Worm (Caenorhabditis elegans) whole organism, L4 larva: ENCODE results near the gene hum-6.
A peak's percentile ranks its signal among the peaks of the same experiment; 100 is the strongest.

Source experiments
- F10B5.3 ChIP-seq: sonication (generic microtip); optimal IDR thresholded peaks from 2 replicates; lab custom pipeline; 2016; ENCODE audit warnings: mild to moderate bottlenecking, missing genetic modification characterization, missing compliant biosample characterization
- aha-1 ChIP-seq: fragments of 150-350 bp; peaks from one replicate; lab custom pipeline; 2014; ENCODE audit warnings: missing biosample characterization, missing genetic modification characterization
- ama-1 ChIP-seq: fragments of 150-350 bp; optimal IDR thresholded peaks from 2 replicates; lab custom pipeline; 2014; ENCODE audit warnings: inconsistent platforms, mixed read lengths
- arid-1 ChIP-seq: fragments of 200-800 bp; sonication (Bioruptor generic); conservative IDR thresholded peaks from 2 replicates; pipeline ENCODE4 v1.3.6; 2022; ENCODE audit warnings: missing genetic modification reagents, missing genetic modification characterization, missing compliant biosample characterization
- ceh-28 ChIP-seq: fragments of 150-350 bp; optimal IDR thresholded peaks from 2 replicates; lab custom pipeline; 2014; ENCODE audit warnings: missing biosample characterization, missing genetic modification reagents, missing genetic modification characterization
- ceh-62 ChIP-seq: sonication (generic microtip); optimal IDR thresholded peaks from 2 replicates; lab custom pipeline; 2017; ENCODE audit warnings: missing biosample characterization, missing genetic modification characterization
- ces-1 ChIP-seq: fragments of 150-350 bp; sonication (generic microtip); optimal IDR thresholded peaks from 4 replicates; lab custom pipeline; 2014; ENCODE audit warnings: missing biosample characterization, missing genetic modification reagents, missing genetic modification characterization
- daf-16 ChIP-seq, 3 experiments: sonication (generic microtip); optimal IDR thresholded peaks; 2 replicates each; lab custom pipeline; 2016 to 2017; ENCODE audit warnings: missing genetic modification characterization in 3 of 3, missing genetic modification reagents in 3 of 3, mild to moderate bottlenecking in 2 of 3, missing compliant biosample characterization in 2 of 3, missing biosample characterization in 1 of 3, moderate library complexity in 1 of 3
- dve-1 ChIP-seq: sonication (generic microtip); optimal IDR thresholded peaks from 2 replicates; lab custom pipeline; 2017; ENCODE audit warnings: antibody characterized with exemption, mild to moderate bottlenecking, missing genetic modification characterization, missing compliant biosample characterization; ENCODE audit not compliant: insufficient read depth
- egl-43 ChIP-seq: fragments of 200-800 bp; sonication (Bioruptor generic); IDR thresholded peaks from 2 replicates; pipeline ENCODE4 v1.3.6; 2022; ENCODE audit warnings: missing genetic modification reagents, missing genetic modification characterization, missing compliant biosample characterization
- fos-1 ChIP-seq: fragments of 150-350 bp; optimal IDR thresholded peaks from 2 replicates; lab custom pipeline; 2014; ENCODE audit warnings: missing biosample characterization, missing genetic modification characterization
- hif-1 ChIP-seq, 2 experiments: sonication (generic microtip); optimal IDR thresholded peaks; 2 replicates each; lab custom pipeline; 2016 to 2017; ENCODE audit warnings: missing compliant biosample characterization in 2 of 2, missing genetic modification characterization in 2 of 2, missing genetic modification reagents in 2 of 2, missing genotype in 2 of 2, mild to moderate bottlenecking in 1 of 2
- hlh-11 ChIP-seq: fragments of 200-800 bp; sonication (Bioruptor generic); optimal IDR thresholded peaks from 2 replicates; lab custom pipeline; 2018; ENCODE audit warnings: mild to moderate bottlenecking, missing genetic modification characterization, missing compliant biosample characterization
- hlh-30 ChIP-seq: sonication (generic microtip); optimal IDR thresholded peaks from 2 replicates; lab custom pipeline; 2017; ENCODE audit warnings: antibody characterized with exemption, mild to moderate bottlenecking, missing genetic modification characterization, missing compliant biosample characterization; ENCODE audit not compliant: insufficient read depth
- lim-7 ChIP-seq: fragments of 200-800 bp; sonication (Bioruptor generic); IDR thresholded peaks from 2 replicates; pipeline ENCODE4 v1.3.6; 2022; ENCODE audit warnings: missing genetic modification characterization, missing compliant biosample characterization
- lin-15B ChIP-seq: fragments of 150-350 bp; sonication (generic microtip); optimal IDR thresholded peaks from 3 replicates; lab custom pipeline; 2014; ENCODE audit warnings: missing biosample characterization, missing genetic modification characterization
- lin-38 ChIP-seq: fragments of 200-800 bp; sonication (Bioruptor generic); IDR thresholded peaks from 2 replicates; pipeline ENCODE4 v1.3.6; 2022; ENCODE audit warnings: missing genetic modification reagents, missing genetic modification characterization, missing compliant biosample characterization
- madf-9 ChIP-seq: fragments of 200-800 bp; sonication (Bioruptor generic); conservative IDR thresholded peaks from 2 replicates; pipeline ENCODE4 v1.3.6; 2022; ENCODE audit warnings: missing genetic modification reagents, missing genetic modification characterization, missing compliant biosample characterization
- mes-2 ChIP-seq: sonication (generic microtip); optimal IDR thresholded peaks from 2 replicates; lab custom pipeline; 2016; ENCODE audit warnings: missing genotype, mild to moderate bottlenecking, missing genetic modification characterization, missing compliant biosample characterization; ENCODE audit not compliant: poor library complexity, severe bottlenecking
- mxl-3 ChIP-seq: fragments of 200-800 bp; sonication (Bioruptor generic); optimal IDR thresholded peaks from 2 replicates; lab custom pipeline; 2018; ENCODE audit warnings: mild to moderate bottlenecking, missing genetic modification characterization, missing compliant biosample characterization
- nhr-28 ChIP-seq: fragments of 150-350 bp; optimal IDR thresholded peaks from 2 replicates; lab custom pipeline; 2014; ENCODE audit warnings: missing biosample characterization, missing genetic modification characterization
- nhr-48 ChIP-seq: sonication (generic microtip); optimal IDR thresholded peaks from 2 replicates; lab custom pipeline; 2016; ENCODE audit warnings: mild to moderate bottlenecking, missing genetic modification characterization, missing compliant biosample characterization
- nhr-77 ChIP-seq: fragments of 150-350 bp; optimal IDR thresholded peaks from 2 replicates; lab custom pipeline; 2014; ENCODE audit warnings: missing biosample characterization, missing genetic modification characterization
- pha-4 ChIP-seq, 2 experiments: fragments of 150-350 bp in 1 of 2; fragments of 200-800 bp in 1 of 2; sonication (Bioruptor generic) in 1 of 2; IDR thresholded peaks in 1 of 2; optimal IDR thresholded peaks in 1 of 2; 2 replicates each; pipeline versions ENCODE4 v1.3.6 to Lab custom; 2014 to 2022; ENCODE audit warnings: missing genetic modification characterization in 2 of 2, missing genetic modification reagents in 2 of 2, missing biosample characterization in 1 of 2, missing compliant biosample characterization in 1 of 2
- pqm-1 ChIP-seq: sonication (generic microtip); optimal IDR thresholded peaks from 2 replicates; lab custom pipeline; 2017; ENCODE audit warnings: missing biosample characterization, missing genetic modification characterization
- rbr-2 ChIP-seq: sonication (generic microtip); optimal IDR thresholded peaks from 2 replicates; lab custom pipeline; 2016; ENCODE audit warnings: missing genotype, missing genetic modification characterization, missing compliant biosample characterization
- sdz-12 ChIP-seq: fragments of 200-800 bp; sonication (Bioruptor generic); optimal IDR thresholded peaks from 2 replicates; lab custom pipeline; 2018; ENCODE audit warnings: mild to moderate bottlenecking, missing genetic modification characterization, missing compliant biosample characterization
- set-16 ChIP-seq: fragments of 200-800 bp; sonication (Bioruptor generic); IDR thresholded peaks from 2 replicates; pipeline ENCODE4 v1.3.6; 2022; ENCODE audit warnings: missing genetic modification reagents, missing genetic modification characterization, missing compliant biosample characterization
- unc-39 ChIP-seq: sonication (generic microtip); optimal IDR thresholded peaks from 2 replicates; lab custom pipeline; 2017; ENCODE audit warnings: missing biosample characterization, missing genetic modification characterization
- unc-62 ChIP-seq, 3 experiments: fragments of 150-350 bp in 1 of 3; sonication (generic microtip); optimal IDR thresholded peaks in 2 of 3; peaks in 1 of 3; 1 replicate in 1 of 3; 2 replicates in 2 of 3; lab custom pipeline; 2014 to 2017; ENCODE audit warnings: missing biosample characterization in 3 of 3, missing genetic modification characterization in 3 of 3, missing genetic modification reagents in 3 of 3, missing genotype in 1 of 3
- vab-7 ChIP-seq: fragments of 200-800 bp; sonication (Bioruptor generic); IDR thresholded peaks from 2 replicates; pipeline ENCODE4 v1.3.6; 2022; ENCODE audit warnings: missing genetic modification reagents, missing genetic modification characterization, missing compliant biosample characterization
- zag-1 ChIP-seq: fragments of 150-350 bp; optimal IDR thresholded peaks from 2 replicates; lab custom pipeline; 2014; ENCODE audit warnings: missing biosample characterization, missing genetic modification characterization

Gene hum-6

ce11 chrX:2316859-2317258 lies 14.0 kb downstream of the hum-6 start:
- TF ChIP-seq vab-7 (GFP tag; lab: Robert Waterston, UW) (no peak), egl-43 (GFP tag; lab: Robert Waterston, UW) (0 out of 2 replicates have a peak, but pooled peaks have one; percentile 18), aha-1 (tag; lab: Kevin White, UChicago) (peak; percentile 14), zag-1 (no peak), mxl-3 (GFP tag; lab: Kevin White, UChicago) (no peak), mes-2 (tag; lab: Kevin White, UChicago) (no peak), daf-16 (GFP tag; optimal IDR thresholded peaks at IDR 0.05; lab: Kevin White, UChicago) (no peak), daf-16 (tag; optimal IDR thresholded peaks at IDR 0.05; lab: Kevin White, UChicago) (no peak), ceh-62 (tag; lab: Kevin White, UChicago) (no peak), set-16 (GFP tag; lab: Robert Waterston, UW) (peak; percentile 73)

- TF ChIP-seq nhr-48 (tag; lab: Kevin White, UChicago) (no peak), nhr-77 (tag; lab: Kevin White, UChicago) (peak; percentile 30), daf-16 (GFP tag; optimal IDR thresholded peaks at IDR 0.05; lab: Kevin White, UChicago) (no peak), daf-16 (tag; optimal IDR thresholded peaks at IDR 0.05; lab: Kevin White, UChicago) (peak; percentile 99), dve-1 (tag; lab: Kevin White, UChicago) (peak; percentile 8), nhr-28 (tag; lab: Kevin White, UChicago) (peak; percentile 59), madf-9 (GFP tag; lab: Robert Waterston, UW) (no peak), hlh-30 (tag; lab: Kevin White, UChicago) (peak; percentile 53), aha-1 (tag; lab: Kevin White, UChicago) (peak; percentile 34), sdz-12 (no peak), ces-1 (no peak), F10B5.3 (tag; lab: Kevin White, UChicago) (no peak), hif-1 (tag; optimal IDR thresholded peaks at IDR 0.05; lab: Kevin White, UChicago) (no peak)
Observed at ce11 chrX:2317480-2317879, 14.6 kb downstream of the hum-6 start.

- TF ChIP-seq unc-39 (no peak), hlh-11 (tag; lab: Kevin White, UChicago) (no peak), pha-4 (GFP tag; IDR thresholded peaks at IDR 0.05; lab: Robert Waterston, UW) (no peak), pha-4 (tag; optimal IDR thresholded peaks at IDR 0.05; lab: Kevin White, UChicago) (no peak), sdz-12 (no peak), zag-1 (no peak), F10B5.3 (tag; lab: Kevin White, UChicago) (no peak), lim-7 (GFP tag; lab: Robert Waterston, UW) (no peak), ama-1 (lab: Kevin White, UChicago) (no peak), lin-15B (no peak), madf-9 (GFP tag; lab: Robert Waterston, UW) (no peak)
- TF ChIP-seq, all 104 proteins: peak for 0
Observed at ce11 chrX:2319238-2319637, 16.4 kb downstream of the hum-6 start, which contains the start of gene aakg-4. TSS of gene aakg-4 (minus strand) at chrX:2319338.

- TF ChIP-seq hlh-11 (tag; lab: Kevin White, UChicago) (peak; percentile 24), fos-1 (tag; lab: Kevin White, UChicago) (no peak), ceh-28 (no peak), dve-1 (tag; lab: Kevin White, UChicago) (peak; percentile 82), pqm-1 (peak; percentile 86), nhr-77 (tag; lab: Kevin White, UChicago) (peak; percentile 12), daf-16 (GFP tag; optimal IDR thresholded peaks at IDR 0.05; lab: Kevin White, UChicago) (no peak), daf-16 (tag; optimal IDR thresholded peaks at IDR 0.05; lab: Kevin White, UChicago) (peak; percentile 97), arid-1 (no peak), unc-62 (GFP tag; optimal IDR thresholded peaks at IDR 0.05 in 1 of 2; lab: Kevin White, UChicago) (peak in 1 of 2 experiments; percentile 16), unc-62 (tag; optimal IDR thresholded peaks at IDR 0.05; lab: Kevin White, UChicago) (no peak), rbr-2 (tag; lab: Kevin White, UChicago) (no peak), lin-38 (GFP tag; lab: Robert Waterston, UW) (no peak), nhr-28 (tag; lab: Kevin White, UChicago) (peak; percentile 73)
Observed at ce11 chrX:2320539-2320938, 17.7 kb downstream of the hum-6 start.
